Worm (Caenorhabditis elegans) whole organism, early embryonic: ENCODE data around the gene brc-2.

ENCODE experiments used
- ama-1 ChIP-seq: fragments of 150-350 bp; optimal IDR thresholded peaks from 2 replicates; lab custom pipeline; 2014
- tra-4 ChIP-seq: sonication (generic microtip); optimal IDR thresholded peaks from 2 replicates; lab custom pipeline; 2017; ENCODE audit warnings: missing genetic modification characterization, missing compliant biosample characterization

- TF ChIP-seq tra-4 (tag; lab: Kevin White, UChicago) (no peak), ama-1 (lab: Kevin White, UChicago) (no peak)
Observed at ce11 chrIII:6891560-6891959, 11.3 kb downstream of the brc-2 start, which contains the start of gene K04C2.5.
